Worm (Caenorhabditis elegans) whole organism, L2 larva: ENCODE data around the gene best-6.

Experiments
- ZK546.5 ChIP-seq: sonication (generic microtip); optimal IDR thresholded peaks from 2 replicates; lab custom pipeline; 2017; ENCODE audit warnings: missing biosample characterization, missing genetic modification characterization
- alr-1 ChIP-seq: fragments of 150-350 bp; optimal IDR thresholded peaks from 2 replicates; lab custom pipeline; 2014; ENCODE audit warnings: missing biosample characterization, missing genetic modification characterization
- ama-1 ChIP-seq: fragments of 150-350 bp; optimal IDR thresholded peaks from 2 replicates; lab custom pipeline; 2018; ENCODE audit warnings: inconsistent platforms
- egl-27 ChIP-seq: sonication (generic microtip); optimal IDR thresholded peaks from 3 replicates; lab custom pipeline; 2017; ENCODE audit warnings: missing biosample characterization, missing genetic modification reagents, missing genetic modification characterization
- elt-1 ChIP-seq: fragments of 150-350 bp; optimal IDR thresholded peaks from 2 replicates; lab custom pipeline; 2014; ENCODE audit warnings: missing biosample characterization, missing genetic modification characterization
- lsy-2 ChIP-seq, 2 experiments: fragments of 150-350 bp in 1 of 2; sonication (generic microtip) in 1 of 2; optimal IDR thresholded peaks; 2 replicates each; lab custom pipeline; 2014 to 2017; ENCODE audit warnings: missing biosample characterization in 2 of 2, missing genetic modification characterization in 2 of 2
- nhr-11 ChIP-seq: fragments of 150-350 bp; optimal IDR thresholded peaks from 2 replicates; lab custom pipeline; 2014; ENCODE audit warnings: missing biosample characterization, missing genetic modification characterization
- nhr-12 ChIP-seq: fragments of 150-350 bp; optimal IDR thresholded peaks from 2 replicates; lab custom pipeline; 2014; ENCODE audit warnings: missing biosample characterization, missing genetic modification characterization
- nhr-25 ChIP-seq: fragments of 150-350 bp; sonication (generic microtip); optimal IDR thresholded peaks from 3 replicates; lab custom pipeline; 2014; ENCODE audit warnings: missing biosample characterization, missing genetic modification characterization
- nhr-77 ChIP-seq: fragments of 150-350 bp; optimal IDR thresholded peaks from 2 replicates; lab custom pipeline; 2014; ENCODE audit warnings: missing biosample characterization, missing genetic modification characterization
- sma-9 ChIP-seq, 2 experiments: fragments of 150-350 bp in 1 of 2; sonication (generic microtip) in 1 of 2; optimal IDR thresholded peaks; 2 replicates each; lab custom pipeline; 2014 to 2016; ENCODE audit warnings: missing genetic modification characterization in 2 of 2, mild to moderate bottlenecking in 1 of 2, missing biosample characterization in 1 of 2, missing compliant biosample characterization in 1 of 2, missing genetic modification reagents in 1 of 2, moderate library complexity in 1 of 2
- unc-39 ChIP-seq: fragments of 150-350 bp; optimal IDR thresholded peaks from 2 replicates; lab custom pipeline; 2014; ENCODE audit warnings: missing biosample characterization, missing genetic modification characterization

DNA sequence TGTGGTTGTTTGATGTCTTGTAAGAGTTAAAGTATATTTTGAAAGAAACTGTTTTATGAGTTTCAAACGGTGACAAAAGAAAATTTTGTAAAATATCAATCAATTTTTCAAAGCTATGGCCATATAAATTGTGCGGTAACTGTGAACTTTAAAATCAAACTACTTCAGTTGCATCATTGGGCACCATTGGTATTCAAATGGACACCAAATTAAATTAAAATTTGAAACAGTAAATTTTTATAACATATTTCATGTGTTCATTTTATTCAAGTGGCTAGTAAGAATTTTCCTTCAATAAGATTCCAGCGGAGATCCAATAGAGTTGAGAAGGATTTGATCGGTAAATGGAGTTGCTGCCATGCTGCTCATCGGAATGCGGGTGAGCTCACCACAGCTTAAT lies 2.5 kb upstream of the best-6 start:
- no peak for TF ChIP-seq lsy-2 (tag; optimal IDR thresholded peaks at IDR 0.05; lab: Kevin White, UChicago)
- no peak for TF ChIP-seq elt-1
- no peak for TF ChIP-seq alr-1 (tag; lab: Kevin White, UChicago)
- TF ChIP-seq ama-1 (lab: Kevin White, UChicago): no peak
- TF ChIP-seq nhr-25: no peak
- no peak for TF ChIP-seq nhr-11 (tag; lab: Kevin White, UChicago)
- no peak for TF ChIP-seq egl-27 (tag; lab: Kevin White, UChicago)
- TF ChIP-seq nhr-12 (tag; lab: Kevin White, UChicago): no peak
- TF ChIP-seq unc-39 (tag; lab: Kevin White, UChicago): no peak
- TF ChIP-seq sma-9 (GFP tag; optimal IDR thresholded peaks at IDR 0.05; lab: Kevin White, UChicago): no peak
- TF ChIP-seq sma-9 (tag; optimal IDR thresholded peaks at IDR 0.05; lab: Kevin White, UChicago): no peak
- no peak for TF ChIP-seq nhr-77 (tag; lab: Kevin White, UChicago)
- TF ChIP-seq ZK546.5 (tag; lab: Kevin White, UChicago): no peak
